Fruit fly (Drosophila melanogaster): ENCODE results near the gene CG42729.

The CG42729 gene

dm6 chr3L:15565829-15566433 lies 38.6 kb upstream of the CG42729 start, which contains the start of gene dop (continued):
- TF ChIP-seq CG4404 (GFP tag; IDR thresholded peaks at IDR 0.05) (no peak), pita (GFP tag; optimal IDR thresholded peaks at IDR 0.05) (no peak), Nf-YC (tag; optimal IDR thresholded peaks at IDR 0.05) (no peak), grau (tag; optimal IDR thresholded peaks at IDR 0.05) (peak; percentile 2), CG14050 (GFP tag; IDR thresholded peaks at IDR 0.05) (no peak), row (GFP tag; IDR thresholded peaks at IDR 0.05) (peak; percentile 58; the same call in 2 of the 3 replicates), maf-S (GFP tag; optimal IDR thresholded peaks at IDR 0.05) (no peak), CG1602 (GFP tag; optimal IDR thresholded peaks at IDR 0.05) (no peak), grn (GFP tag; optimal IDR thresholded peaks at IDR 0.05) (no peak), corto (GFP tag; optimal IDR thresholded peaks at IDR 0.05) (peak; percentile 49), CG9876 (GFP tag; optimal IDR thresholded peaks at IDR 0.05) (no peak)

- TF ChIP-seq CG13123 (GFP tag; optimal IDR thresholded peaks at IDR 0.05) (no peak), grn (GFP tag; optimal IDR thresholded peaks at IDR 0.05) (no peak), pros (GFP tag; optimal IDR thresholded peaks at IDR 0.05) (no peak), MESR4 (GFP tag; optimal IDR thresholded peaks at IDR 0.05) (peak; percentile 6), Hand (GFP tag; optimal IDR thresholded peaks at IDR 0.05) (no peak), Dad (GFP tag; optimal IDR thresholded peaks at IDR 0.05) (no peak), en (GFP tag; optimal IDR thresholded peaks at IDR 0.05) (no peak), CG14860 (GFP tag; IDR thresholded peaks at IDR 0.05; ENCODE audit: partially characterized antibody) (no peak), klu (GFP tag; IDR thresholded peaks at IDR 0.05) (no peak), CG34224 (GFP tag; IDR thresholded peaks at IDR 0.05; ENCODE audit: partially characterized antibody) (0 out of 3 replicates have a peak, but pooled peaks have one; percentile 4), ato (GFP tag; IDR thresholded peaks at IDR 0.05; ENCODE audit: partially characterized antibody) (no peak), Pdp1 (GFP tag; optimal IDR thresholded peaks at IDR 0.05) (peak in 1 of 2 experiments; percentile 95), CG8089 (GFP tag; optimal IDR thresholded peaks at IDR 0.05) (no peak)
These were observed 36.5 kb upstream of the CG42729 start for dm6 chr3L:15563851-15564106.

- TF ChIP-seq CG30020 (tag; optimal IDR thresholded peaks at IDR 0.05): peak; percentile 87
- TF ChIP-seq Awh (GFP tag; IDR thresholded peaks at IDR 0.05): peak; percentile 46; the same call in 1 of the 2 replicates
- TF ChIP-seq CG4707 (GFP tag; optimal IDR thresholded peaks at IDR 0.05): no peak
- no peak for TF ChIP-seq CG15011 (GFP tag; optimal IDR thresholded peaks at IDR 0.05)
- TF ChIP-seq seq (GFP tag; IDR thresholded peaks at IDR 0.05): no peak
- TF ChIP-seq wdn (GFP tag; IDR thresholded peaks at IDR 0.05): peak; percentile 68
- TF ChIP-seq CG9932 (GFP tag; IDR thresholded peaks at IDR 0.05): peak; percentile 81
- TF ChIP-seq CG7556 (GFP tag; optimal IDR thresholded peaks at IDR 0.05): peak; percentile 33
- no peak for TF ChIP-seq CG11093 (GFP tag; IDR thresholded peaks at IDR 0.05)
- peak; percentile 64; the same call in 2 of the 3 replicates for TF ChIP-seq zfh1 (GFP tag; IDR thresholded peaks at IDR 0.05)
- TF ChIP-seq CG11085 (GFP tag; IDR thresholded peaks at IDR 0.05): peak; percentile 66
- TF ChIP-seq sna (GFP tag; IDR thresholded peaks at IDR 0.05; ENCODE audit: partially characterized antibody): 0 out of 2 replicates have a peak, but pooled peaks have one; percentile 48
- TF ChIP-seq HLH4C (GFP tag; IDR thresholded peaks at IDR 0.05; ENCODE audit: partially characterized antibody): no peak; the same call in 1 of the 3 replicates
- TF ChIP-seq pum (GFP tag; optimal IDR thresholded peaks at IDR 0.05): no peak
- peak; percentile 83 for TF ChIP-seq Dref (GFP tag; IDR thresholded peaks at IDR 0.05)
- peak; percentile 76 for TF ChIP-seq CG12391 (tag; optimal IDR thresholded peaks at IDR 0.05)
- no peak for TF ChIP-seq Stat92E (GFP tag; optimal IDR thresholded peaks at IDR 0.05)
- peak; percentile 48 for TF ChIP-seq Hr3 (GFP tag; optimal IDR thresholded peaks at IDR 0.05)
- no peak for TF ChIP-seq Gsc (GFP tag; IDR thresholded peaks at IDR 0.05)
- TF ChIP-seq so (GFP tag; IDR thresholded peaks at IDR 0.05): no peak
- peak; percentile 4 for TF ChIP-seq Hand (GFP tag; optimal IDR thresholded peaks at IDR 0.05)
- TF ChIP-seq tgo (GFP tag; IDR thresholded peaks at IDR 0.05): peak; percentile 69
- peak; percentile 32 for TF ChIP-seq jumu (GFP tag; optimal IDR thresholded peaks at IDR 0.05)
- peak; percentile 67; the same call in 2 of the 3 replicates for TF ChIP-seq Optix (GFP tag; IDR thresholded peaks at IDR 0.05)
- no peak for TF ChIP-seq yki (optimal IDR thresholded peaks at IDR 0.05)
These were observed 35.9 kb upstream of the CG42729 start, which contains the start of the genes CG7739 and SCCRO for dm6 chr3L:15563058-15563850. TSS of gene CG7739 (minus strand) at chr3L:15563065. TSS of gene SCCRO (plus strand) at chr3L:15563427.

Measured in whole organism, embryonic.